Fruit fly (Drosophila melanogaster): ENCODE data around the gene cmpy.

The cmpy gene

dm6 chr3L:20694584-20694983 is 24.4 kb downstream of the cmpy start:
- TF ChIP-seq vri (GFP tag; optimal IDR thresholded peaks at IDR 0.05) (no peak), pdm3 (GFP tag; optimal IDR thresholded peaks at IDR 0.05) (no peak), CG8319 (GFP tag; optimal IDR thresholded peaks at IDR 0.05) (no peak), Hr39 (GFP tag; optimal IDR thresholded peaks at IDR 0.05) (no peak), CG8632 (GFP tag; optimal IDR thresholded peaks at IDR 0.05) (no peak), Sox15 (GFP tag; optimal IDR thresholded peaks at IDR 0.05) (no peak), CG9139 (GFP tag; optimal IDR thresholded peaks at IDR 0.05) (no peak), fkh (GFP tag; optimal IDR thresholded peaks at IDR 0.05) (no peak), CG6808 (GFP tag; optimal IDR thresholded peaks at IDR 0.05) (no peak), CG32006 (GFP tag; optimal IDR thresholded peaks at IDR 0.05) (no peak), salr (GFP tag; optimal IDR thresholded peaks at IDR 0.05) (no peak)

DNA sequence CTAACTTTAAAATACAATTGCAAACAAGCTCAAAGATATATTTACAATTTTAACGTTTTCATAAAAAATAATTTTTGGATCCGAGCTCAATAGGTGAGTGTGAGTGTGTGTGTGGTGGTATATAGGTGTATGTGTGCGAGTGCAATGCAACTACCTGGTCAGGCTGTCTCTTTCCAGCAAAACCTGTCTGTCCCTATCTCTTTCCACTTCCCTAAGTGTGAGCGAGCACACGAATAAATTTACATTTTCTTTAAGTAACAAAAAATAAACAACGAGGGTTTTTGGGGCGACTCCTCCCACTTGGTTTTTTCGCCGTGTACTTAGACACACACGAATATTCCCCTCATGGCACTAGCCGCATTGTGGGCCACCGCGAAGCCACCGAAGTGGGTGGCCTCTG is 26.5 kb downstream of the cmpy start:
- TF ChIP-seq fkh (GFP tag; optimal IDR thresholded peaks at IDR 0.05), result peak; percentile 22
- TF ChIP-seq CG3032 (tag; optimal IDR thresholded peaks at IDR 0.05), result no peak
- no peak for TF ChIP-seq CG8632 (GFP tag; optimal IDR thresholded peaks at IDR 0.05)
- peak; percentile 36 for TF ChIP-seq Eip78C (GFP tag)

- TF ChIP-seq CG16779 (tag; optimal IDR thresholded peaks at IDR 0.05), result no peak
- no peak for TF ChIP-seq CG11762 (GFP tag; optimal IDR thresholded peaks at IDR 0.05; ENCODE audit: insufficient read depth)
- no peak for TF ChIP-seq CG11902 (GFP tag; optimal IDR thresholded peaks at IDR 0.05)
- no peak for TF ChIP-seq CG10631 (GFP tag; optimal IDR thresholded peaks at IDR 0.05)
- TF ChIP-seq fd59A (GFP tag; optimal IDR thresholded peaks at IDR 0.05), result no peak
- TF ChIP-seq CG15336 (GFP tag; IDR thresholded peaks at IDR 0.05), result no peak
- TF ChIP-seq CG3919 (GFP tag; optimal IDR thresholded peaks at IDR 0.05), result no peak
- TF ChIP-seq CG31627 (GFP tag; optimal IDR thresholded peaks at IDR 0.05), result no peak
These were observed 27.9 kb downstream of the cmpy start for dm6 chr3L:20690857-20691645.

DNA sequence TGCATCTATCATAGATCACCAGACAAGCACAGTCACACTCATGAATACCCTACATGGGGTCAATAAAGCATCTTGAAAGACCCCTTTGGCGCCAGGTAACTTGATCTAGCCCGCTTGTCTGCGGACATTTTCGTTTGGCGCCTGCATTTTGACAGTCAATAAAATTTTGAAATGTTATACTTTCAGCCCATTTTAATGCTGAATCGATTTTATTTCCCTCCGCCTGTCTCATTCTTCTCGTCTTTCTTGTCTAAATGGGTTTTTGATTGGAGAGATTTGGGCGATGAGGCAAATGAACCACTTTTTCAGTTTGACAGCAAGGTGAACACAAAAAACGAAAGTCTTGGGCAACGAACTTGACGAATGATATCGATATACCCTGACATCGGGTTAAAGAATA is 28.9 kb downstream of the cmpy start:
- TF ChIP-seq fkh (GFP tag; optimal IDR thresholded peaks at IDR 0.05), result no peak
- no peak for TF ChIP-seq CG6854 (GFP tag; optimal IDR thresholded peaks at IDR 0.05)
- TF ChIP-seq CG10631 (GFP tag; optimal IDR thresholded peaks at IDR 0.05), result no peak
- TF ChIP-seq Sox15 (GFP tag; optimal IDR thresholded peaks at IDR 0.05), result no peak
- TF ChIP-seq Hr38 (GFP tag; optimal IDR thresholded peaks at IDR 0.05), result no peak
- TF ChIP-seq lz (GFP tag; optimal IDR thresholded peaks at IDR 0.05), result no peak
- no peak for TF ChIP-seq Eip93F (GFP tag; optimal IDR thresholded peaks at IDR 0.05)
- no peak for TF ChIP-seq Sox102F (GFP tag; optimal IDR thresholded peaks at IDR 0.05)
- no peak for TF ChIP-seq CG32006 (GFP tag; optimal IDR thresholded peaks at IDR 0.05)
- TF ChIP-seq CG10669 (GFP tag; optimal IDR thresholded peaks at IDR 0.05), result no peak
- TF ChIP-seq CG9139 (GFP tag; optimal IDR thresholded peaks at IDR 0.05), result no peak
- no peak for TF ChIP-seq CG34406 (GFP tag; optimal IDR thresholded peaks at IDR 0.05)
- no peak for TF ChIP-seq OdsH (GFP tag; optimal IDR thresholded peaks at IDR 0.05)
- TF ChIP-seq fd85E (GFP tag; optimal IDR thresholded peaks at IDR 0.05), result no peak
- TF ChIP-seq Hr4 (GFP tag; optimal IDR thresholded peaks at IDR 0.05), result no peak
- TF ChIP-seq Sox14 (GFP tag; optimal IDR thresholded peaks at IDR 0.05), result no peak
- TF ChIP-seq Eip75B (GFP tag; optimal IDR thresholded peaks at IDR 0.05), result no peak
- no peak for TF ChIP-seq Eip78C (GFP tag)

DNA sequence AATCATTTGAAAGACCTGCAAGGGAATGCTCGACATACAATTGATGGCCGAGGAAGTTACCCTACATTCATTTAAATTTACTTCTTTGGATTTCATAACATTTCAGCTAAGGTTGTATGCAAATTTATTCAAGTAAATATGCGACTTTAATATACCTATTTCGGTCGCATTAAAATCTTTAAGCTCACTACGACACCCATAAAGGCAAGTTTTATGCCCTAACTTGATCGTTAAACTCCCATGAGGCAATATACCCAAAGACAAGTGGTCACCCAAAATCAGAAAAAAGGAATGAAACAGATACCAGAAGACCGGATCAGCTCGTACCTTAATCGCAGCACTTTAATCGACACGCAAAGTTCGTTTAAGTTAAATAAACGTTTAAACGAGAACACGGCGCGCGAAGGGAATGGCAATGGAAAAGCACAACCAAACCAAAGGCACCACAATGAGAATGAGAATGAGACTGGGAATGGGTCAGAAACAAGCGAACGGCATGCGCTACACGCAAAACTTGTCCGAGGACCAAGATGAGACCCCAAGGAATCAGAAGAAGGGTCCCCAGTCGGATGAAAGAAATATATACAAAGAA is 30.7 kb downstream of the cmpy start:
- TF ChIP-seq CG11902 (GFP tag; optimal IDR thresholded peaks at IDR 0.05), result peak; percentile 10
- no peak for TF ChIP-seq CG8319 (GFP tag; optimal IDR thresholded peaks at IDR 0.05)
- peak; percentile 31 for TF ChIP-seq CG6792 (GFP tag; optimal IDR thresholded peaks at IDR 0.05)
- peak; percentile 13 for TF ChIP-seq Ets96B (tag; optimal IDR thresholded peaks at IDR 0.05)
- TF ChIP-seq cyc (GFP tag; optimal IDR thresholded peaks at IDR 0.05), result peak; percentile 22
- TF ChIP-seq CG31627 (GFP tag; optimal IDR thresholded peaks at IDR 0.05), result peak; percentile 37
- TF ChIP-seq esn (GFP tag; optimal IDR thresholded peaks at IDR 0.05), result peak; percentile 58
- no peak for TF ChIP-seq CG16779 (tag; optimal IDR thresholded peaks at IDR 0.05)
- peak; percentile 22 for TF ChIP-seq CG10631 (GFP tag; optimal IDR thresholded peaks at IDR 0.05)
- TF ChIP-seq CG32006 (GFP tag; optimal IDR thresholded peaks at IDR 0.05), result no peak
- TF ChIP-seq Hr39 (GFP tag; optimal IDR thresholded peaks at IDR 0.05), result peak; percentile 42
- no peak for TF ChIP-seq CG3919 (GFP tag; optimal IDR thresholded peaks at IDR 0.05)
- peak; percentile 44 for TF ChIP-seq Sox102F (GFP tag; optimal IDR thresholded peaks at IDR 0.05)
- TF ChIP-seq CG3032 (tag; optimal IDR thresholded peaks at IDR 0.05), result peak; percentile 2
- TF ChIP-seq fd59A (GFP tag; optimal IDR thresholded peaks at IDR 0.05), result no peak
- peak; percentile 86 for TF ChIP-seq svp (GFP tag)
- TF ChIP-seq achi (GFP tag; optimal IDR thresholded peaks at IDR 0.05), result peak; percentile 5
- TF ChIP-seq CG8632 (GFP tag; optimal IDR thresholded peaks at IDR 0.05), result peak; percentile 12
- TF ChIP-seq Eip78C (GFP tag), result peak; percentile 68
- no peak for TF ChIP-seq spab (GFP tag; optimal IDR thresholded peaks at IDR 0.05)
